Worm (Caenorhabditis elegans) whole organism, L1 larva: ENCODE measurements around the gene K09C8.7.

Experiments used
- C04F5.9 ChIP-seq: sonication (generic microtip); optimal IDR thresholded peaks from 2 replicates; lab custom pipeline; 2016; ENCODE audit warnings: missing genetic modification characterization, missing compliant biosample characterization
- Y116A8C.19 ChIP-seq: sonication (generic microtip); optimal IDR thresholded peaks from 2 replicates; lab custom pipeline; 2016; ENCODE audit warnings: missing compliant biosample characterization, missing genetic modification characterization, borderline replicate concordance
- aha-1 ChIP-seq: fragments of 150-350 bp; optimal IDR thresholded peaks from 2 replicates; lab custom pipeline; 2014; ENCODE audit warnings: missing biosample characterization, missing genetic modification characterization
- blmp-1 ChIP-seq: fragments of 150-350 bp; optimal IDR thresholded peaks from 2 replicates; lab custom pipeline; 2014; ENCODE audit warnings: missing biosample characterization, missing genetic modification characterization
- ceh-88 ChIP-seq: fragments of 200-800 bp; sonication (Bioruptor generic); IDR thresholded peaks from 2 replicates; pipeline ENCODE4 v1.3.6; 2022; ENCODE audit warnings: missing genetic modification characterization, missing compliant biosample characterization
- ceh-90 ChIP-seq: sonication (generic microtip); optimal IDR thresholded peaks from 2 replicates; lab custom pipeline; 2016; ENCODE audit warnings: missing genetic modification characterization, missing compliant biosample characterization
- dsc-1 ChIP-seq: sonication (generic microtip); optimal IDR thresholded peaks from 2 replicates; lab custom pipeline; 2016; ENCODE audit warnings: mild to moderate bottlenecking, missing genetic modification characterization, missing compliant biosample characterization
- efl-1 ChIP-seq, 4 experiments: fragments of 150-350 bp; optimal IDR thresholded peaks in 3 of 4; peaks in 1 of 4; 1 replicate in 1 of 4; 2 replicates in 3 of 4; lab custom pipeline; 2014; ENCODE audit warnings: missing biosample characterization in 2 of 4, missing genetic modification characterization in 2 of 4, missing genetic modification reagents in 2 of 4
- elt-2 ChIP-seq: sonication (generic microtip); optimal IDR thresholded peaks from 2 replicates; lab custom pipeline; 2016; ENCODE audit warnings: missing genetic modification characterization, mild to moderate bottlenecking, inconsistent platforms, missing compliant biosample characterization, missing genetic modification reagents
- elt-3 ChIP-seq, 6 experiments: fragments of 150-350 bp in 1 of 6; sonication (generic microtip); optimal IDR thresholded peaks; 2 replicates each; lab custom pipeline; 2017 to 2018; ENCODE audit warnings: missing biosample characterization in 6 of 6, missing genetic modification characterization in 6 of 6, inconsistent platforms in 1 of 6
- fkh-4 ChIP-seq: sonication (generic microtip); optimal IDR thresholded peaks from 2 replicates; lab custom pipeline; 2016; ENCODE audit warnings: missing compliant biosample characterization, missing genetic modification characterization, borderline replicate concordance
- fkh-8 ChIP-seq: sonication (generic microtip); optimal IDR thresholded peaks from 2 replicates; lab custom pipeline; 2016; ENCODE audit warnings: mild to moderate bottlenecking, missing genetic modification characterization, missing compliant biosample characterization
- hlh-4 ChIP-seq: sonication (generic microtip); optimal IDR thresholded peaks from 2 replicates; lab custom pipeline; 2016; ENCODE audit warnings: mild to moderate bottlenecking, missing genetic modification characterization, missing compliant biosample characterization
- irx-1 ChIP-seq: sonication (generic microtip); optimal IDR thresholded peaks from 2 replicates; lab custom pipeline; 2016; ENCODE audit warnings: missing genetic modification characterization, missing compliant biosample characterization
- isw-1 ChIP-seq: fragments of 200-800 bp; sonication (Bioruptor generic); IDR thresholded peaks from 2 replicates; pipeline ENCODE4 v1.3.6; 2022; ENCODE audit warnings: missing genetic modification characterization, missing compliant biosample characterization
- jun-1 ChIP-seq: fragments of 150-350 bp; optimal IDR thresholded peaks from 2 replicates; lab custom pipeline; 2014; ENCODE audit warnings: missing biosample characterization, missing genetic modification reagents, missing genetic modification characterization
- lin-13 ChIP-seq: fragments of 150-350 bp; optimal IDR thresholded peaks from 2 replicates; lab custom pipeline; 2014; ENCODE audit warnings: missing biosample characterization, missing genetic modification reagents, missing genetic modification characterization
- lin-14 ChIP-seq: fragments of 200-800 bp; sonication (Bioruptor generic); optimal IDR thresholded peaks from 2 replicates; lab custom pipeline; 2018; ENCODE audit warnings: mild to moderate bottlenecking, missing genetic modification characterization, moderate library complexity, missing compliant biosample characterization
- lin-35 ChIP-seq, 2 experiments: fragments of 150-350 bp; optimal IDR thresholded peaks; 2 replicates each; lab custom pipeline; 2014; ENCODE audit warnings: missing biosample characterization in 2 of 2, missing genetic modification characterization in 2 of 2, missing genetic modification reagents in 2 of 2
- lir-3 ChIP-seq: sonication (generic microtip); optimal IDR thresholded peaks from 2 replicates; lab custom pipeline; 2016; ENCODE audit warnings: mild to moderate bottlenecking, missing genetic modification characterization, moderate library complexity, missing compliant biosample characterization; ENCODE audit not compliant: poor library complexity
- mep-1 ChIP-seq: fragments of 150-350 bp; optimal IDR thresholded peaks from 2 replicates; lab custom pipeline; 2014; ENCODE audit warnings: missing biosample characterization, missing genetic modification characterization
- nhr-11 ChIP-seq: fragments of 150-350 bp; optimal IDR thresholded peaks from 2 replicates; lab custom pipeline; 2014; ENCODE audit warnings: missing biosample characterization, missing genetic modification characterization
- nhr-20 ChIP-seq: sonication (generic microtip); optimal IDR thresholded peaks from 2 replicates; lab custom pipeline; 2016; ENCODE audit warnings: mild to moderate bottlenecking, missing genetic modification characterization, missing compliant biosample characterization
- nhr-28 ChIP-seq: fragments of 150-350 bp; optimal IDR thresholded peaks from 2 replicates; lab custom pipeline; 2014; ENCODE audit warnings: missing biosample characterization, missing genetic modification characterization
- nhr-71 ChIP-seq: sonication (generic microtip); optimal IDR thresholded peaks from 2 replicates; lab custom pipeline; 2016; ENCODE audit warnings: mild to moderate bottlenecking, missing genetic modification characterization, moderate library complexity, missing compliant biosample characterization
- nhr-85 ChIP-seq: sonication (generic microtip); peaks from one replicate; lab custom pipeline; 2016; ENCODE audit warnings: missing genetic modification characterization, inconsistent platforms, missing compliant biosample characterization
- pag-3 ChIP-seq: sonication (generic microtip); optimal IDR thresholded peaks from 2 replicates; lab custom pipeline; 2017; ENCODE audit warnings: missing genetic modification characterization, mild to moderate bottlenecking, missing compliant biosample characterization, antibody characterized with exemption, borderline replicate concordance; ENCODE audit not compliant: insufficient read depth
- pax-3 ChIP-seq: fragments of 200-800 bp; sonication (Bioruptor generic); optimal IDR thresholded peaks from 2 replicates; lab custom pipeline; 2018; ENCODE audit warnings: mild to moderate bottlenecking, missing genetic modification characterization, moderate library complexity, missing compliant biosample characterization
- pqm-1 ChIP-seq: sonication (generic microtip); optimal IDR thresholded peaks from 3 replicates; lab custom pipeline; 2017; ENCODE audit warnings: missing biosample characterization, missing genetic modification characterization
- skn-1 ChIP-seq: fragments of 150-350 bp; optimal IDR thresholded peaks from 2 replicates; lab custom pipeline; 2014; ENCODE audit warnings: missing biosample characterization, missing genetic modification characterization
- snu-23 ChIP-seq: sonication (generic microtip); optimal IDR thresholded peaks from 2 replicates; lab custom pipeline; 2016; ENCODE audit warnings: missing genetic modification characterization, missing compliant biosample characterization
- sox-4 ChIP-seq: sonication (generic microtip); optimal IDR thresholded peaks from 2 replicates; lab custom pipeline; 2016; ENCODE audit warnings: missing genetic modification characterization, missing compliant biosample characterization
- sup-37 ChIP-seq: fragments of 200-800 bp; sonication (Bioruptor generic); optimal IDR thresholded peaks from 2 replicates; lab custom pipeline; 2018; ENCODE audit warnings: mild to moderate bottlenecking, missing genetic modification characterization, missing compliant biosample characterization
- swsn-7 ChIP-seq: sonication (generic microtip); optimal IDR thresholded peaks from 2 replicates; lab custom pipeline; 2016; ENCODE audit warnings: missing genetic modification characterization, missing compliant biosample characterization
- unc-30 ChIP-seq: sonication (generic microtip); optimal IDR thresholded peaks from 2 replicates; lab custom pipeline; 2017; ENCODE audit warnings: missing biosample characterization, missing genetic modification characterization
- unc-62 ChIP-seq: fragments of 150-350 bp; optimal IDR thresholded peaks from 2 replicates; lab custom pipeline; 2014; ENCODE audit warnings: missing biosample characterization, missing genetic modification reagents, missing genetic modification characterization
- vab-15 ChIP-seq: sonication (generic microtip); optimal IDR thresholded peaks from 2 replicates; lab custom pipeline; 2017; ENCODE audit warnings: missing genotype, mild to moderate bottlenecking, missing genetic modification characterization, missing compliant biosample characterization
- ztf-11 ChIP-seq, 2 experiments: sonication (generic microtip); optimal IDR thresholded peaks; 2 replicates each; lab custom pipeline; 2016 to 2017; ENCODE audit warnings: missing genetic modification characterization in 2 of 2, missing biosample characterization in 1 of 2, missing compliant biosample characterization in 1 of 2
- ztf-4 ChIP-seq: fragments of 150-350 bp; optimal IDR thresholded peaks from 2 replicates; lab custom pipeline; 2014; ENCODE audit warnings: missing biosample characterization, missing genetic modification characterization

Gene K09C8.7

DNA sequence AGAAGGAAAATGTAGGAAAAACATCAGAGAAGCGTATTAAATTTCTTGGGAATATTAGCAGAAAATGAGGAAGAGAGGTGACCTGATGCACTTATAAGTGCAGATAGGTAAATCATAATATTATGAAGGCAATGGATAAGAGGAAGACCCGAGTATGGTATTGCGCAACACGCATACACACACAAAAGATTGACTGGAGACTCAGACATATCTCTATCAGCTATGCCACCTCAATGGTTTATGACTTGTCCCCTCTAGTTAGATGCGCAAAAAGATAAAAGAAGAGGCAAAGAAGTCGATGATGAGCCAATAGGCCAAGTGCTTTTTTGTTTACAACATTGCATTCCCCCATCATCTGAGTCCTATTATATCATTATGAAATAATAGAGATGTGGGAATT is 19.1 kb downstream of the K09C8.7 start:
- TF ChIP-seq isw-1 (GFP tag; lab: Robert Waterston, UW) = no peak
- no peak for TF ChIP-seq C04F5.9 (tag; lab: Kevin White, UChicago)
- TF ChIP-seq lin-14 = peak; percentile 1
- TF ChIP-seq nhr-11 = no peak

DNA sequence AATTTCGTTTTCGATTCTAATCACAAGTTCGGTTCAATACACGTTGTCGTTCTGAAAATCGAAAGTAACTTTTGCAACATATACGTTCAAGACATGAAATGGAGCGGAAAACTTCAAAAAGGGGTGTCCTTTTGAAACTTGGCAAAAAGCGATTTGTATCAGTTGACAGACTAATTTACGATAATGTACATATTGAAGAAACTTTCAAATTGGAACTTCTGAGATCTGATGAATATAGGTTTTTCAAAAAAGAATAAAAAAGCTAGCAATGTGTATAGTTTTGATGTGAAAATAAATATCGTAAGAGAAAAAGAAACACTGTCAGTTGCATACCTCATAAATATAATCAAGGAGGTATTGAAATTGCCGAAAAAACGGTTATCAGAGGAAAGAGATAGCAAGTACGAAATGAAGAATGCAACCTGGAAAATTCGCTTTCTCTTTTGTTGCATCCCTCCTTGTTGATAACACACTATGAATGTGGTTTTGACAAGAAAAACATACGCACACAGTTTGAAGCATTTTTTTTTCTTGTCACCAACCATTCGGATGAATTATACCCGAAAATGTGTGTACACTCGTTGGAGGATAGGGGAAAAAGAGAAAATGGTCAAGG is 22.1 kb downstream of the K09C8.7 start, which contains the start of gene dgn-1:
TSS of gene dgn-1 (minus strand) at position 51 of the 616 bp plus-strand sequence.
- no peak for TF ChIP-seq sup-37 (GFP tag; lab: Kevin White, UChicago)
- peak; percentile 1 for TF ChIP-seq nhr-20 (tag; lab: Kevin White, UChicago)
- TF ChIP-seq lin-35 (GFP tag; optimal IDR thresholded peaks at IDR 0.05; lab: Kevin White, UChicago) = peak in 1 of 2 experiments; percentile 12
- TF ChIP-seq fkh-8 = no peak
- peak; percentile 58 for TF ChIP-seq elt-2 (tag; lab: Kevin White, UChicago)
- TF ChIP-seq pqm-1 (tag; lab: Kevin White, UChicago) = peak; percentile 37
- peak; percentile 66 for TF ChIP-seq blmp-1 (tag; lab: Kevin White, UChicago)
- TF ChIP-seq nhr-85 = no peak
- TF ChIP-seq lin-14 = peak; percentile 46

DNA sequence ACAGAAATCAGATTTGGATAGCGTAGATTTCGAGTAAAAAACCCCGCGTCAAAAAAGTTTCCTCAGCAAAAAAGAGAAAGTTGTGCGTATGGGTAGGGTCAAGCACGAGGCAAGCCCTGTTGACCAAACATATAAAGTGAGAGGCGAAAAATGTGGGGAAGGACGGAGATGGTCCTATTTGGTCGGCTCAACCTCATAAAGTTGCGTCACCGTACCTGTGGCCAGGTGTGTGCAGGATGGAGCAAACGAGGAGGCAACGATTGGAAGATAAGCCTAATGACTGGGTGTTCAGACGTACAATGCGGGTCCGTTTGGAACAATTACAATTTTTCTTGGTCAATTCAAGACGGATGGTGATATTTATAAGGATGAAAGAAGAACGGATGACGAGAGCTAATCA is 24.1 kb downstream of the K09C8.7 start:
- TF ChIP-seq vab-15 (tag; lab: Kevin White, UChicago) (no peak), elt-2 (tag; lab: Kevin White, UChicago) (no peak), mep-1 (tag; lab: Kevin White, UChicago) (no peak), pqm-1 (tag; lab: Kevin White, UChicago) (no peak), nhr-28 (tag; lab: Kevin White, UChicago) (no peak)

DNA sequence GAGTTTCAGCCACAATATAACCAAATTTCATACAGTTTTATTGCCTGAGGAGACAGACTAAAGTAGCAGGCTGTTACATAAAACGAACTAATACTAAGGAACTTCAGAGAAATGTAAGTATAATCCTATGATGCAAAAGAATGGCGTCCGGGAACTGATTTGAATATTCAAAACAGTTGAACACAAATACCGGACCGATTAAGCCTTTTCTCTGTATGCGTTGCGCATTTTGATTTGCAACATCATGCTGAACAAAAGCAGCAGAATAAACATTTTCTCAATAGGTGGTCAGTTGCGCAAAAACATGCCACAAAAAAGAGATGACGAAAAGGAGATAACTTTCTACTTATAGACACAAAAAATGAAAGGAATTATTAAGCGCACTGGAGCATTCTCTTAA is 27.2 kb downstream of the K09C8.7 start:
- TF ChIP-seq lir-3 (tag; lab: Kevin White, UChicago) = no peak
- no peak for TF ChIP-seq sox-4
- no peak for TF ChIP-seq ztf-4
- TF ChIP-seq nhr-28 (tag; lab: Kevin White, UChicago) = no peak
- TF ChIP-seq snu-23 (GFP tag; lab: Kevin White, UChicago) = no peak
- TF ChIP-seq ceh-90 (tag; lab: Kevin White, UChicago) = no peak
- no peak for TF ChIP-seq ztf-11 (tag; optimal IDR thresholded peaks at IDR 0.05; lab: Kevin White, UChicago)
- TF ChIP-seq elt-2 (tag; lab: Kevin White, UChicago) = no peak
- TF ChIP-seq vab-15 (tag; lab: Kevin White, UChicago) = no peak
- no peak for TF ChIP-seq lin-13 (GFP tag; lab: Kevin White, UChicago)
- no peak for TF ChIP-seq Y116A8C.19 (tag; lab: Kevin White, UChicago)
- TF ChIP-seq jun-1 = no peak
- TF ChIP-seq ceh-88 (GFP tag; lab: Robert Waterston, UW) = no peak
- TF ChIP-seq aha-1 (tag; lab: Kevin White, UChicago) = no peak
- TF ChIP-seq unc-62 (GFP tag; lab: Kevin White, UChicago) = no peak
- TF ChIP-seq skn-1 (tag; lab: Kevin White, UChicago) = no peak

DNA sequence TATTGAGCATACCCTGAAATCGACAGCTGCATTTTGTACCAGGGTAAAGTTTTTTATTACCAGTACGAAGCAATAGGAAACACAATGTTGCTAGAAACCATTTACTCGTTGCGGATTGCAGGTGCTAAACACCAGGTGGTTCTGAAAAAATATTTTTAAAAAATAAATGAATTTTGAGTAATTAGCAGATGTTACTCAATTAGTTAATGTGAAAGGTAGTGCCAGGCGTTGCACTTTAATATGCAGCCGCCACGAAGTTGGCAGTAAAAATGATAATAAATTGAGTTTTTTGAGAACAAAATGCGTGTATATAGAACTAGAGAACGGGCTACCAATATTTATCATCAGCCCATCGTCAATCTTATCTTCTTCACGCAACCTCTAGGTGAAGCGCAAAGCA is 31.6 kb downstream of the K09C8.7 start, which contains the start of gene nstp-9:
TSS of gene nstp-9 (minus strand) at position 101 of the 400 bp plus-strand sequence.
- no peak for TF ChIP-seq ceh-88 (GFP tag; lab: Robert Waterston, UW)
- TF ChIP-seq efl-1 (optimal IDR thresholded peaks at IDR 0.05; lab: Kevin White, UChicago) = no peak
- TF ChIP-seq efl-1 (GFP tag; optimal IDR thresholded peaks at IDR 0.05 in 1 of 2; lab: Kevin White, UChicago) = peak in 1 of 2 experiments; percentile 12
- TF ChIP-seq hlh-4 (tag; lab: Kevin White, UChicago) = peak; percentile 81
- TF ChIP-seq swsn-7 (tag; lab: Kevin White, UChicago) = no peak
- TF ChIP-seq fkh-4 (tag; lab: Kevin White, UChicago) = no peak
- no peak for TF ChIP-seq pag-3 (tag; lab: Kevin White, UChicago)
- TF ChIP-seq lir-3 (tag; lab: Kevin White, UChicago) = no peak
- no peak for TF ChIP-seq pax-3 (tag; lab: Kevin White, UChicago)
- no peak for TF ChIP-seq irx-1 (tag; lab: Kevin White, UChicago)
- no peak for TF ChIP-seq unc-30
- TF ChIP-seq elt-3 (tag; optimal IDR thresholded peaks at IDR 0.05; lab: Kevin White, UChicago) = no peak
- TF ChIP-seq dsc-1 (tag; lab: Kevin White, UChicago) = no peak
- no peak for TF ChIP-seq lin-13 (GFP tag; lab: Kevin White, UChicago)
- no peak for TF ChIP-seq snu-23 (GFP tag; lab: Kevin White, UChicago)
- no peak for TF ChIP-seq nhr-71 (tag; lab: Kevin White, UChicago)
